Worm (Caenorhabditis elegans): Measurements from ENCODE around the gene F21A3.4.

The F21A3.4 gene

ce11 chrV:15515365-15515764, 21.1 kb upstream of the F21A3.4 start (continued):
- 0 out of 4 replicates have a peak, but pooled peaks of 1 of the 2 experiments have one; percentile 54 for TF ChIP-seq madf-5 (GFP tag; IDR thresholded peaks at IDR 0.05)
- TF ChIP-seq Y75B8A.6 (GFP tag; IDR thresholded peaks at IDR 0.05), result no peak
- TF ChIP-seq daf-8 (GFP tag; IDR thresholded peaks at IDR 0.05), result no peak
- peak; percentile 18 for TF ChIP-seq hlh-30 (tag; optimal IDR thresholded peaks at IDR 0.05; ENCODE audit: insufficient read depth)
- TF ChIP-seq lim-7 (GFP tag; IDR thresholded peaks at IDR 0.05), result peak; percentile 52; the same call in 1 of the 2 replicates
- TF ChIP-seq dve-1 (tag; optimal IDR thresholded peaks at IDR 0.05; ENCODE audit: insufficient read depth), result peak; percentile 34
- TF ChIP-seq vab-7 (GFP tag; IDR thresholded peaks at IDR 0.05), result peak; percentile 59
- no peak for TF ChIP-seq R02D3.7 (tag; optimal IDR thresholded peaks at IDR 0.05)

- TF ChIP-seq zag-1 (tag; optimal IDR thresholded peaks at IDR 0.05) (no peak), lin-39 (tag; optimal IDR thresholded peaks at IDR 0.05) (no peak), nhr-111 (GFP tag; optimal IDR thresholded peaks at IDR 0.05) (no peak), hlh-11 (tag; optimal IDR thresholded peaks at IDR 0.05) (no peak)
Observed at ce11 chrV:15516476-15516875, 19.9 kb upstream of the F21A3.4 start.

- peak; percentile 86 for TF ChIP-seq aha-1 (tag)
- TF ChIP-seq dmd-8 (GFP tag; IDR thresholded peaks at IDR 0.05), result no peak
Observed at ce11 chrV:15517413-15517812, 19.0 kb upstream of the F21A3.4 start, which contains the start of gene F21A3.3. Gene F21A3.3 (plus strand): TSS chrV:15517713.

ce11 chrV:15519845-15520244, 16.6 kb upstream of the F21A3.4 start:
- no peak for TF ChIP-seq nhr-10 (tag; optimal IDR thresholded peaks at IDR 0.05)
- TF ChIP-seq ces-1 (GFP tag; optimal IDR thresholded peaks at IDR 0.05), result no peak
- no peak for TF ChIP-seq nhr-11 (tag; optimal IDR thresholded peaks at IDR 0.05)
- TF ChIP-seq F37D6.2 (tag; optimal IDR thresholded peaks at IDR 0.05), result no peak
- TF ChIP-seq lir-3 (tag; optimal IDR thresholded peaks at IDR 0.05), result no peak
- TF ChIP-seq T26A8.4 (GFP tag; IDR thresholded peaks at IDR 0.05), result 0 out of 2 replicates have a peak, but pooled peaks have one; percentile 15
- TF ChIP-seq lin-1 (GFP tag; IDR thresholded peaks at IDR 0.05), result no peak
- no peak for TF ChIP-seq fkh-10 (GFP tag; optimal IDR thresholded peaks at IDR 0.05)
- peak; percentile 56 for TF ChIP-seq aha-1 (tag)

- peak in 1 of 2 experiments; percentile 87 for TF ChIP-seq unc-62 (GFP tag; optimal IDR thresholded peaks at IDR 0.05 in 1 of 2)
- no peak for TF ChIP-seq unc-62 (tag; optimal IDR thresholded peaks at IDR 0.05)
- no peak for TF ChIP-seq Y48G9A.11 (GFP tag; IDR thresholded peaks at IDR 0.05)
Observed at ce11 chrV:15520398-15520797, 16.0 kb upstream of the F21A3.4 start.

ce11 chrV:15521920-15522319, 14.5 kb upstream of the F21A3.4 start, which contains the start of gene lgc-31:
Gene lgc-31 (minus strand): TSS chrV:15522020.
- no peak for TF ChIP-seq lin-39 (tag; optimal IDR thresholded peaks at IDR 0.05)
- 0 out of 2 replicates have a peak, but pooled peaks have one; percentile 13 for TF ChIP-seq pha-4 (GFP tag; IDR thresholded peaks at IDR 0.05)
- no peak for TF ChIP-seq pha-4 (tag; optimal IDR thresholded peaks at IDR 0.05)

ce11 chrV:15529069-15529468, 7.4 kb upstream of the F21A3.4 start, which contains the start of gene srh-276:
Gene srh-276 (plus strand): TSS chrV:15529369.
- TF ChIP-seq unc-62 (GFP tag; optimal IDR thresholded peaks at IDR 0.05 in 1 of 2) (peak in 1 of 2 experiments; percentile 8), unc-62 (tag; optimal IDR thresholded peaks at IDR 0.05) (no peak), ZK337.2 (GFP tag; IDR thresholded peaks at IDR 0.05) (no peak)

ce11 chrV:15533096-15533495, 3.3 kb upstream of the F21A3.4 start, which contains the start of gene F21A3.11:
Gene F21A3.11 (minus strand): TSS chrV:15533212.
- TF ChIP-seq pqm-1 (tag; optimal IDR thresholded peaks at IDR 0.05) (peak; percentile 40), ctbp-1 (GFP tag; IDR thresholded peaks at IDR 0.05) (no peak), hlh-30 (tag; optimal IDR thresholded peaks at IDR 0.05; ENCODE audit: insufficient read depth) (peak; percentile 14), T20F7.1 (GFP tag; optimal IDR thresholded peaks at IDR 0.05) (no peak), daf-16 (GFP tag; optimal IDR thresholded peaks at IDR 0.05) (no peak), daf-16 (tag; optimal IDR thresholded peaks at IDR 0.05) (peak; percentile 78), nhr-42 (GFP tag; IDR thresholded peaks at IDR 0.05) (no peak), aha-1 (tag) (no peak), dve-1 (tag; optimal IDR thresholded peaks at IDR 0.05; ENCODE audit: insufficient read depth) (peak; percentile 45), F49E8.2 (tag; optimal IDR thresholded peaks at IDR 0.05; ENCODE audit: borderline replicate concordance) (no peak), vab-7 (GFP tag; IDR thresholded peaks at IDR 0.05) (no peak), ces-1 (GFP tag; optimal IDR thresholded peaks at IDR 0.05) (no peak), sdz-12 (GFP tag; optimal IDR thresholded peaks at IDR 0.05) (no peak), hmg-1.1 (GFP tag; IDR thresholded peaks at IDR 0.05) (no peak), lin-13 (GFP tag; optimal IDR thresholded peaks at IDR 0.05) (no peak), D1046.2 (GFP tag; IDR thresholded peaks at IDR 0.05) (no peak)
